Fruit fly (Drosophila melanogaster) whole organism, embryonic: ENCODE results near the gene CG9498.
A peak's percentile ranks its signal among the peaks of the same experiment; 100 is the strongest.

ENCODE experiments used
- Atf6 ChIP-seq: fragments of 200-800 bp; sonication (Bioruptor generic); IDR thresholded peaks from 2 replicates; pipeline ENCODE4 v1.3.6; 2022; ENCODE audit warnings: missing biosample characterization, missing genetic modification characterization
- CG10274 ChIP-seq: fragments of 200-800 bp; sonication (Bioruptor generic); optimal IDR thresholded peaks from 3 replicates; lab custom pipeline; 2017; ENCODE audit warnings: missing biosample characterization, mild to moderate bottlenecking, missing genetic modification characterization
- CG12942 ChIP-seq: fragments of 200-800 bp; sonication (Bioruptor generic); optimal IDR thresholded peaks from 3 replicates; lab custom pipeline; 2016; ENCODE audit warnings: missing biosample characterization, missing genetic modification characterization
- CG14667 ChIP-seq: fragments of 200-800 bp; sonication (Bioruptor generic); IDR thresholded peaks from 2 replicates; pipeline ENCODE4 v1.3.6; 2022; ENCODE audit warnings: missing biosample characterization, missing genetic modification characterization
- CG15011 ChIP-seq: fragments of 200-800 bp; sonication (Bioruptor generic); optimal IDR thresholded peaks from 3 replicates; lab custom pipeline; 2018; ENCODE audit warnings: missing biosample characterization, mild to moderate bottlenecking, missing genetic modification characterization
- CG1602 ChIP-seq: fragments of 200-800 bp; sonication (Bioruptor generic); optimal IDR thresholded peaks from 3 replicates; lab custom pipeline; 2016; ENCODE audit warnings: missing biosample characterization, missing genetic modification characterization
- CG17361 ChIP-seq: fragments of 200-800 bp; sonication (Bioruptor generic); IDR thresholded peaks from 3 replicates; pipeline ENCODE4 v1.3.6; 2022; ENCODE audit warnings: missing biosample characterization, missing genetic modification characterization
- CG2202 ChIP-seq: fragments of 200-800 bp; sonication (Bioruptor generic); optimal IDR thresholded peaks from 2 replicates; lab custom pipeline; 2018; ENCODE audit warnings: missing biosample characterization, mild to moderate bottlenecking, missing genetic modification characterization
- CG30431 ChIP-seq: fragments of 200-800 bp; sonication (Bioruptor generic); optimal IDR thresholded peaks from 2 replicates; lab custom pipeline; 2017; ENCODE audit warnings: missing biosample characterization, missing genetic modification characterization
- CG34422 ChIP-seq: fragments of 200-800 bp; sonication (Bioruptor generic); IDR thresholded peaks from 3 replicates; pipeline ENCODE4 v1.3.6; 2022; ENCODE audit warnings: missing biosample characterization, missing genetic modification characterization
- CG6175 ChIP-seq: fragments of 200-800 bp; sonication (Bioruptor generic); IDR thresholded peaks from 3 replicates; pipeline ENCODE4 v1.3.6; 2022; ENCODE audit warnings: missing biosample characterization, missing genetic modification characterization
- CG6683 ChIP-seq: fragments of 200-800 bp; sonication (Bioruptor generic); optimal IDR thresholded peaks from 2 replicates; lab custom pipeline; 2017; ENCODE audit warnings: missing biosample characterization, mild to moderate bottlenecking, missing genetic modification characterization, missing genetic modification reagents
- CG8089 ChIP-seq: fragments of 200-800 bp; sonication (Bioruptor generic); optimal IDR thresholded peaks from 3 replicates; lab custom pipeline; 2016; ENCODE audit warnings: missing biosample characterization, missing genetic modification characterization
- CG8290 ChIP-seq, 3 experiments: fragments of 200-800 bp; sonication (Bioruptor generic); optimal IDR thresholded peaks; 2 replicates each; lab custom pipeline; 2016 to 2019; ENCODE audit warnings: missing biosample characterization in 3 of 3, missing genetic modification characterization in 3 of 3, mild to moderate bottlenecking in 2 of 3, moderate library complexity in 1 of 3
- CTCF ChIP-seq: fragments of 200-800 bp; sonication (Bioruptor generic); optimal IDR thresholded peaks from 2 replicates; lab custom pipeline; 2017; ENCODE audit warnings: missing biosample characterization, mild to moderate bottlenecking, missing genetic modification characterization, moderate library complexity
- CkIIα-i1 ChIP-seq: fragments of 200-800 bp; sonication (Bioruptor generic); IDR thresholded peaks from 2 replicates; pipeline ENCODE4 v1.3.6; 2022; ENCODE audit warnings: missing biosample characterization, missing genetic modification characterization
- Dbx ChIP-seq: fragments of 200-800 bp; sonication (Bioruptor generic); IDR thresholded peaks from 3 replicates; pipeline ENCODE4 v1.3.6; 2022; ENCODE audit warnings: missing biosample characterization, missing genetic modification characterization
- Drgx ChIP-seq: fragments of 200-800 bp; sonication (Bioruptor generic); IDR thresholded peaks from 2 replicates; pipeline ENCODE4 v1.3.6; 2022; ENCODE audit warnings: missing biosample characterization, missing genetic modification characterization
- Fer1 ChIP-seq: fragments of 200-800 bp; sonication (Bioruptor generic); optimal IDR thresholded peaks from 2 replicates; lab custom pipeline; 2017; ENCODE audit warnings: missing biosample characterization, mild to moderate bottlenecking, missing genetic modification characterization
- H15 ChIP-seq: fragments of 200-800 bp; sonication (Bioruptor generic); IDR thresholded peaks from 3 replicates; pipeline ENCODE4 v1.3.6; 2022; ENCODE audit warnings: missing biosample characterization, missing genetic modification characterization
- Hr51 ChIP-seq, 2 experiments: fragments of 200-800 bp; sonication (Bioruptor generic); optimal IDR thresholded peaks; 2 replicates in 1 of 2; 3 replicates in 1 of 2; lab custom pipeline; 2016 to 2018; ENCODE audit warnings: missing biosample characterization in 2 of 2, missing genetic modification characterization in 2 of 2, mild to moderate bottlenecking in 1 of 2, moderate library complexity in 1 of 2
- Hr78 ChIP-seq, 2 experiments: fragments of 200-800 bp in 1 of 2; fragments of >200 bp in 1 of 2; sonication (Bioruptor generic) in 1 of 2; optimal IDR thresholded peaks; 2 replicates each; lab custom pipeline; 2017 to 2019; ENCODE audit warnings: missing biosample characterization in 2 of 2, missing genetic modification characterization in 2 of 2, mild to moderate bottlenecking in 1 of 2, moderate library complexity in 1 of 2
- Neu2 ChIP-seq: fragments of 200-800 bp; sonication (Bioruptor generic); optimal IDR thresholded peaks from 3 replicates; lab custom pipeline; 2016; ENCODE audit warnings: missing biosample characterization, missing genetic modification characterization, borderline replicate concordance
- Oli ChIP-seq: fragments of 200-800 bp; sonication (Bioruptor generic); optimal IDR thresholded peaks from 2 replicates; lab custom pipeline; 2018; ENCODE audit warnings: missing biosample characterization, mild to moderate bottlenecking, missing genetic modification characterization, moderate library complexity
- Poxn ChIP-seq: fragments of 200-800 bp; sonication (Bioruptor generic); IDR thresholded peaks from 2 replicates; pipeline ENCODE4 v1.3.6; 2022; ENCODE audit warnings: missing biosample characterization, missing genetic modification characterization
- Side ChIP-seq: fragments of 200-800 bp; sonication (Bioruptor generic); optimal IDR thresholded peaks from 2 replicates; lab custom pipeline; 2016; ENCODE audit warnings: missing biosample characterization, missing genetic modification characterization
- Ssrp ChIP-seq: fragments of 200-800 bp; sonication (Bioruptor generic); optimal IDR thresholded peaks from 2 replicates; lab custom pipeline; 2018; ENCODE audit warnings: missing biosample characterization, mild to moderate bottlenecking, missing genetic modification characterization, moderate library complexity
- TFAM ChIP-seq: fragments of 200-800 bp; sonication (Bioruptor generic); optimal IDR thresholded peaks from 2 replicates; lab custom pipeline; 2017; ENCODE audit warnings: missing biosample characterization, missing genetic modification characterization, inconsistent platforms
- abd-A ChIP-seq: fragments of 200-800 bp; sonication (Bioruptor generic); optimal IDR thresholded peaks from 3 replicates; lab custom pipeline; 2019; ENCODE audit warnings: missing biosample characterization, mild to moderate bottlenecking, missing genetic modification characterization, moderate library complexity
- ap ChIP-seq: fragments of 200-800 bp; sonication (Bioruptor generic); IDR thresholded peaks from 2 replicates; pipeline ENCODE4 v1.3.6; 2022; ENCODE audit warnings: missing biosample characterization, missing genetic modification characterization
- bsh ChIP-seq, 2 experiments: fragments of 200-800 bp; sonication (Bioruptor generic); optimal IDR thresholded peaks; 2 replicates each; lab custom pipeline; 2017 to 2018; ENCODE audit warnings: mild to moderate bottlenecking in 2 of 2, missing biosample characterization in 2 of 2, missing genetic modification characterization in 2 of 2, moderate library complexity in 1 of 2
- croc ChIP-seq: fragments of 200-800 bp; sonication (Bioruptor generic); conservative IDR thresholded peaks from 3 replicates; pipeline ENCODE4 v1.3.6; 2022; ENCODE audit warnings: missing biosample characterization, missing genetic modification characterization
- crol ChIP-seq: fragments of 200-800 bp; sonication (Bioruptor generic); IDR thresholded peaks from 2 replicates; pipeline ENCODE4 v1.3.6; 2022; ENCODE audit warnings: missing biosample characterization, missing genetic modification characterization
- dm ChIP-seq: fragments of 200-800 bp; sonication (Bioruptor generic); optimal IDR thresholded peaks from 3 replicates; lab custom pipeline; 2016; ENCODE audit warnings: missing biosample characterization, missing genetic modification characterization
- fd64A ChIP-seq: fragments of 200-800 bp; sonication (Bioruptor generic); optimal IDR thresholded peaks from 3 replicates; lab custom pipeline; 2018; ENCODE audit warnings: missing biosample characterization, mild to moderate bottlenecking, missing genetic modification characterization
- fd96Cb ChIP-seq: fragments of 200-800 bp; sonication (Bioruptor generic); optimal IDR thresholded peaks from 2 replicates; lab custom pipeline; 2018; ENCODE audit warnings: missing biosample characterization, mild to moderate bottlenecking, missing genetic modification characterization, moderate library complexity
- ftz-f1 ChIP-seq: fragments of 200-800 bp; sonication (Bioruptor generic); optimal IDR thresholded peaks from 2 replicates; lab custom pipeline; 2016; ENCODE audit warnings: missing biosample characterization, missing genetic modification characterization
- grau ChIP-seq: fragments of 200-800 bp; optimal IDR thresholded peaks from 3 replicates; lab custom pipeline; 2019; ENCODE audit warnings: missing biosample characterization, mild to moderate bottlenecking, missing genetic modification characterization, moderate library complexity
- hkb ChIP-seq, 2 experiments: fragments of 200-800 bp in 1 of 2; fragments of >200 bp in 1 of 2; sonication (Bioruptor generic) in 1 of 2; IDR thresholded peaks in 1 of 2; optimal IDR thresholded peaks in 1 of 2; 2 replicates each; pipeline versions ENCODE4 v1.3.6 to Lab custom; 2017 to 2022; ENCODE audit warnings: missing biosample characterization in 1 of 2, missing genetic modification characterization in 1 of 2
- jigr1 ChIP-seq: fragments of 200-800 bp; sonication (Bioruptor generic); IDR thresholded peaks from 3 replicates; pipeline ENCODE4 v1.3.6; 2022; ENCODE audit warnings: missing biosample characterization, missing genetic modification characterization
- jing ChIP-seq: fragments of 200-800 bp; sonication (Bioruptor generic); optimal IDR thresholded peaks from 2 replicates; lab custom pipeline; 2018; ENCODE audit warnings: missing biosample characterization, mild to moderate bottlenecking, missing genetic modification characterization
- kni ChIP-seq: fragments of 200-800 bp; sonication (Bioruptor generic); optimal IDR thresholded peaks from 3 replicates; lab custom pipeline; 2017; ENCODE audit warnings: mild to moderate bottlenecking, missing biosample characterization, missing genetic modification reagents, missing genetic modification characterization
- mld ChIP-seq: fragments of 200-800 bp; sonication (Bioruptor generic); IDR thresholded peaks from 3 replicates; pipeline ENCODE4 v1.3.6; 2022; ENCODE audit warnings: missing biosample characterization, missing genetic modification characterization; ENCODE audit not compliant: partially characterized antibody
- nom ChIP-seq: fragments of 200-800 bp; sonication (Bioruptor generic); optimal IDR thresholded peaks from 2 replicates; lab custom pipeline; 2017; ENCODE audit warnings: missing biosample characterization, missing genetic modification characterization, mild to moderate bottlenecking, moderate library complexity, missing genetic modification reagents
- pnt ChIP-seq: fragments of 200-800 bp; sonication (Bioruptor generic); optimal IDR thresholded peaks from 3 replicates; lab custom pipeline; 2016; ENCODE audit warnings: missing biosample characterization, missing genetic modification characterization
- sens-2 ChIP-seq: fragments of 200-800 bp; sonication (Bioruptor generic); IDR thresholded peaks from 2 replicates; pipeline ENCODE4 v1.3.6; 2022; ENCODE audit warnings: missing biosample characterization, missing genetic modification characterization
- tgo ChIP-seq: fragments of 200-800 bp; sonication (Bioruptor generic); IDR thresholded peaks from 3 replicates; pipeline ENCODE4 v1.3.6; 2022; ENCODE audit warnings: missing biosample characterization, missing genetic modification characterization
- tio ChIP-seq: fragments of 200-800 bp; sonication (Bioruptor generic); optimal IDR thresholded peaks from 2 replicates; lab custom pipeline; 2017; ENCODE audit warnings: missing biosample characterization, missing genetic modification characterization, inconsistent platforms
- trem ChIP-seq: fragments of 200-800 bp; optimal IDR thresholded peaks from 3 replicates; lab custom pipeline; 2019; ENCODE audit warnings: missing biosample characterization, mild to moderate bottlenecking, missing genetic modification characterization, moderate library complexity
- tup ChIP-seq: fragments of 200-800 bp; sonication (Bioruptor generic); optimal IDR thresholded peaks from 2 replicates; lab custom pipeline; 2016; ENCODE audit warnings: missing biosample characterization, mild to moderate bottlenecking, missing genetic modification characterization, moderate library complexity
- zfh1 ChIP-seq: fragments of 200-800 bp; sonication (Bioruptor generic); IDR thresholded peaks from 3 replicates; pipeline ENCODE4 v1.3.6; 2022; ENCODE audit warnings: missing biosample characterization, missing genetic modification characterization

The CG9498 gene

DNA sequence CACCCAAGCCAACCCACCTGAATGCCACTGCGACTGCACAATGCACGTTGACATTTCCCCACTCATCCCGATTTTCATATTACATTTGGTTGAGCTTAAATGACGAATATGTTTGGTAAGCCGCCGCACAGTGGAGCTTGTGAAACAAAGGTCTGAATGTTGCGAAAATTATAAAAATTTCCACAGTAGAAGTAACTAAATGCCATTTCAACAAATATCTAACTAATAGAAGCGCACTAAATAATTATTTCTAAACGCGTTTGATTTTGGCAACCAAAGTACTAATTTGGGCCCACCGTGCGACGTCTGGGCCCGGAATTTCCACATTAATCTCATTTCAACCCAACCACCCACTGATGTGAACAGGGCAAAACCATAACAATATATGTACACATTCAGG is 43.9 kb downstream of the CG9498 start:
- TF ChIP-seq tup (GFP tag; lab: Kevin White, UChicago) (no peak), Side (GFP tag; lab: Kevin White, UChicago) (no peak), fd96Cb (tag; lab: Kevin White, UChicago) (peak; percentile 29), CG6175 (GFP tag; lab: Robert Waterston, UW) (no peak), CG17361 (GFP tag; lab: Robert Waterston, UW) (0 out of 3 replicates have a peak, but pooled peaks have one; percentile 17), abd-A (tag; lab: Kevin White, UChicago) (no peak), Ssrp (tag; lab: Kevin White, UChicago) (peak; percentile 12), CG6683 (GFP tag; lab: Kevin White, UChicago) (no peak), CG15011 (GFP tag; lab: Kevin White, UChicago) (no peak), pnt (peak; percentile 11), bsh (GFP tag; optimal IDR thresholded peaks at IDR 0.05; lab: Kevin White, UChicago) (peak in 1 of 2 experiments; percentile 54), CG30431 (GFP tag; lab: Kevin White, UChicago) (no peak), CG2202 (tag; lab: Kevin White, UChicago) (no peak), Oli (tag; lab: Kevin White, UChicago) (peak; percentile 30), jing (GFP tag; lab: Kevin White, UChicago) (no peak), CkIIα-i1 (no peak), CTCF (no peak), fd64A (GFP tag; lab: Kevin White, UChicago) (no peak), Fer1 (GFP tag; lab: Kevin White, UChicago) (no peak), ap (GFP tag; lab: Robert Waterston, UW) (0 out of 2 replicates have a peak, but pooled peaks have one; percentile 17), Poxn (GFP tag; lab: Robert Waterston, UW) (no peak), Dbx (GFP tag; lab: Robert Waterston, UW) (no peak), kni (GFP tag; lab: Kevin White, UChicago) (no peak), Hr51 (GFP tag; optimal IDR thresholded peaks at IDR 0.05; lab: Kevin White, UChicago) (peak in 1 of 2 experiments; percentile 40), trem (tag; lab: Kevin White, UChicago) (no peak), Neu2 (GFP tag; lab: Kevin White, UChicago) (no peak), mld (GFP tag; lab: Robert Waterston, UW) (no peak), CG8290 (GFP tag; optimal IDR thresholded peaks at IDR 0.05; lab: Kevin White, UChicago) (no peak), CG8290 (tag; optimal IDR thresholded peaks at IDR 0.05; lab: Kevin White, UChicago) (no peak), tgo (GFP tag; lab: Robert Waterston, UW) (no peak; the same call in 2 of the 3 replicates), CG34422 (GFP tag; lab: Robert Waterston, UW) (no peak), sens-2 (GFP tag; lab: Robert Waterston, UW) (no peak), tio (no peak), nom (GFP tag; lab: Kevin White, UChicago) (no peak), CG12942 (GFP tag; lab: Kevin White, UChicago) (no peak), TFAM (GFP tag; lab: Kevin White, UChicago) (no peak), CG10274 (GFP tag; lab: Kevin White, UChicago) (no peak), dm (GFP tag; lab: Kevin White, UChicago) (no peak), grau (tag; lab: Kevin White, UChicago) (peak; percentile 15), crol (GFP tag; lab: Robert Waterston, UW) (no peak), ftz-f1 (no peak), CG14667 (GFP tag; lab: Robert Waterston, UW) (peak; percentile 10; the same call in 1 of the 2 replicates), croc (GFP tag; lab: Robert Waterston, UW) (no peak), hkb (optimal IDR thresholded peaks at IDR 0.05; lab: Kevin White, UChicago) (no peak), hkb (GFP tag; IDR thresholded peaks at IDR 0.05; lab: Robert Waterston, UW) (no peak; the same call in 1 of the 2 replicates), Atf6 (GFP tag; lab: Robert Waterston, UW) (no peak), jigr1 (GFP tag; lab: Robert Waterston, UW) (no peak), H15 (no peak), CG1602 (no peak), zfh1 (GFP tag; lab: Robert Waterston, UW) (peak; percentile 39; the same call in 1 of the 3 replicates), Hr78 (GFP tag; optimal IDR thresholded peaks at IDR 0.05; lab: Kevin White, UChicago) (no peak), Drgx (GFP tag; lab: Robert Waterston, UW) (no peak), CG8089 (GFP tag; lab: Kevin White, UChicago) (no peak)
